Fruit fly (Drosophila melanogaster): ENCODE measurements around the gene CG5024.
A peak's percentile ranks its signal among the peaks of the same experiment; 100 is the strongest.

The CG5024 gene

dm6 chr3R:25810796-25811195 is at the start of gene CG5024:
TSS of gene CG5024 (plus strand) at chr3R:25811096.
- TF ChIP-seq Ets65A (GFP tag): no peak
- no peak for TF ChIP-seq Spps (tag; optimal IDR thresholded peaks at IDR 0.05)
- no peak for TF ChIP-seq abd-A (tag; optimal IDR thresholded peaks at IDR 0.05)
- no peak for TF ChIP-seq PHDP (tag; optimal IDR thresholded peaks at IDR 0.05)
- no peak for TF ChIP-seq CG11504 (tag; optimal IDR thresholded peaks at IDR 0.05)
- TF ChIP-seq CG10267 (tag; optimal IDR thresholded peaks at IDR 0.05): no peak
- TF ChIP-seq CG17802 (tag; optimal IDR thresholded peaks at IDR 0.05): no peak
- no peak for TF ChIP-seq wdn (GFP tag; IDR thresholded peaks at IDR 0.05)
- no peak for TF ChIP-seq CG4424 (GFP tag; optimal IDR thresholded peaks at IDR 0.05)
- no peak for TF ChIP-seq hbn (GFP tag; IDR thresholded peaks at IDR 0.05; ENCODE audit: partially characterized antibody)
- TF ChIP-seq tap (tag; optimal IDR thresholded peaks at IDR 0.05): no peak
- TF ChIP-seq CG14667 (GFP tag; IDR thresholded peaks at IDR 0.05): no peak
- TF ChIP-seq ssp (GFP tag; IDR thresholded peaks at IDR 0.05): no peak
- no peak for TF ChIP-seq CG10462 (GFP tag; optimal IDR thresholded peaks at IDR 0.05)
- TF ChIP-seq da (GFP tag; optimal IDR thresholded peaks at IDR 0.05): no peak
- no peak for TF ChIP-seq CG6272 (GFP tag; IDR thresholded peaks at IDR 0.05)
- no peak for TF ChIP-seq Taf1 (GFP tag; IDR thresholded peaks at IDR 0.05)
- TF ChIP-seq toy (GFP tag; IDR thresholded peaks at IDR 0.05): no peak

DNA sequence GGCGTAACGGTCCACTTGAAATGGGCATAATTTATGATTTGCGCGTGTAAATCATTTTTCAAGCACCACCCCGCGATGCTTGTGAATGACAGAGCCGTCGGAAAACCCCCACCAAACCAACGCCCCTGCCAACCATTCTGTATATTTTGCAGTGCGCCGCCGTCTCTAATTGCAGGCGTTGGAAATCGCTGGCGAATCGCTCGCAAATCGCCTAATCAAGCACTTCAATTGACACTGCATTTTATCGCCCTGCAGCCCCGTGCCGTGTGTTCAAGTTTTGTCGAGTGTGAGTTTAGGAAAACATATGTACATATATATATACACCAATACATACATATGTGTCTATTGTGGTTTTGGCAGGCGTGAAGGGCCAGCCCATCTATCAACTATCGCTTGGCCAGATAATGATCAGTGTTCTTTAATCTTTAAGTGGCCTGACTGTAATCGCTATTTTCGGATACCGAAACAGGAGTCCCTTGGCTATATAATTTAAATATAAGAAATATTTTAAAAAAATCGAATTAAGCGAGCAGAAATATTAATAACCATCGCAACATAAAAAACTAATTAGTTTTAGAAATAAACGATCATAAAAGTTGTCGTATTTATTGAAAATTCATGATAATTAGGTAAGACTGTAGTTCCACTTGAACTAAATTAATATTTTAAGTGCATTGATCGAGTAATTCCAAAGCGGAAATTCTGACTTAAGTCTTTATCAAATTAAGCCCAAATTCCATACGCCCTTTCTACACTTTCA is 48.7 kb upstream of the CG5024 start:
- TF ChIP-seq CG8359 (GFP tag; optimal IDR thresholded peaks at IDR 0.05; ENCODE audit: borderline replicate concordance): peak; percentile 93
- TF ChIP-seq CG12104 (GFP tag; optimal IDR thresholded peaks at IDR 0.05): no peak

- TF ChIP-seq CG12071 (GFP tag; optimal IDR thresholded peaks at IDR 0.05) (no peak), CG17328 (GFP tag; IDR thresholded peaks at IDR 0.05) (no peak), CG15479 (GFP tag; optimal IDR thresholded peaks at IDR 0.05) (no peak), sim (GFP tag; IDR thresholded peaks at IDR 0.05) (no peak), gsb (GFP tag; IDR thresholded peaks at IDR 0.05) (no peak), cg (GFP tag; optimal IDR thresholded peaks at IDR 0.05) (no peak), sisA (GFP tag; IDR thresholded peaks at IDR 0.05) (no peak), Lhr (GFP tag; optimal IDR thresholded peaks at IDR 0.05) (no peak), CG16815 (GFP tag; optimal IDR thresholded peaks at IDR 0.05) (no peak), dm (GFP tag; optimal IDR thresholded peaks at IDR 0.05) (no peak)
These were observed 47.9 kb upstream of the CG5024 start, which contains the start of gene LpR1 for dm6 chr3R:25763005-25763404. TSS of gene LpR1 (minus strand) at chr3R:25763105.

DNA sequence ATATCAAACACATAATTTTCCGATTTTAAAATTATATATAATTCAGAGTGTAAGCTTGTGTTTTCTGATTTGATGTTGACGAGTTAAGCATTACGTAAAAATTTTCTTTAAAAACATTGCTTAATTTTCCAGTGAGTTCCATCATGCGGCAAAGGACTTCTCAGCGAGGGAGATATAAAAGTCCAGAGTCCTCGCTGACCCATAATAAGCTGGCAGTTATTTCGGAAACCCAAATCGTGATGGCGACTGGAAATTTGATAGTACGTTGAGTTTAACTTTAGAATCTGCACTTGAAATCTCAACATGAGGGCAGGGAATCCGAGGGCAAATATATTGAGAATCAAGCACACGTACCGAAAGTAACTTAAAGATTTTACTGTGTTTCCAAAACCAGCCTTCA is 35.6 kb upstream of the CG5024 start, which contains the start of the genes CG17197 and CG17198:
CG17197 (minus strand) TSS at position 101 of the 400 bp plus-strand sequence.
CG17198 (minus strand) TSS at position 101 of the 400 bp plus-strand sequence.
- TF ChIP-seq CG9437 (GFP tag; optimal IDR thresholded peaks at IDR 0.05): no peak
- TF ChIP-seq CG6272 (GFP tag; IDR thresholded peaks at IDR 0.05): no peak
- no peak for TF ChIP-seq zfh1 (GFP tag; IDR thresholded peaks at IDR 0.05)
- TF ChIP-seq CG10959 (GFP tag; IDR thresholded peaks at IDR 0.05): no peak
- no peak for TF ChIP-seq lilli (GFP tag; optimal IDR thresholded peaks at IDR 0.05)
- no peak for TF ChIP-seq CG11696 (GFP tag; IDR thresholded peaks at IDR 0.05)
- TF ChIP-seq CG6683 (GFP tag; optimal IDR thresholded peaks at IDR 0.05): no peak
- TF ChIP-seq CG1602 (GFP tag; optimal IDR thresholded peaks at IDR 0.05): no peak
- no peak for TF ChIP-seq Atf3 (GFP tag; optimal IDR thresholded peaks at IDR 0.05)
- no peak for TF ChIP-seq h (optimal IDR thresholded peaks at IDR 0.05)
- TF ChIP-seq Med (GFP tag): no peak
- TF ChIP-seq vvl (GFP tag; IDR thresholded peaks at IDR 0.05): no peak
- TF ChIP-seq Sry-δ (GFP tag; optimal IDR thresholded peaks at IDR 0.05): no peak
- TF ChIP-seq slbo (GFP tag; IDR thresholded peaks at IDR 0.05): no peak
- no peak for TF ChIP-seq CG7745 (tag; optimal IDR thresholded peaks at IDR 0.05)
- no peak for TF ChIP-seq Abd-B (GFP tag; optimal IDR thresholded peaks at IDR 0.05)

Data from whole organism, embryonic.